Worm (Caenorhabditis elegans): ENCODE data around the gene F14F7.7.

Gene F14F7.7

DNA sequence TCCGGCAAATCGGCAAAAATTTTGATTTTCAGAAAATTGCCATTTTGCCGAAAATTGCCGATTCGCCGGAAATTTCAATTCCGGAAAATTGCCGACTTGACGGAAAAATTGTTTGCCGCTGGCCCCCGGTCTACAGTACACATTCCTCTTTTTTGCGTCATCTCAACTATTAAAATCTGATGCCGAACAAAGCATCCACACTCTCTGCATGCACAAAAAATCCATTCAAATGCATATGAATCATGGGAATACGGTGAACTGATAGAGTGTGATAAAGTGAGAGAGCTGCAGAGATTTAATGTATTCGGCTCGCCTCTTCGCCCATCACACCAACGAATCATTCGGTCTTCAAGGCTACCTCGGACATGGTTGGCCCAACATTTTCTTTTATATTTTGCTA is at the start of gene F14F7.7:
Gene F14F7.7, plus strand, starts transcription at position 354 of the 400 bp plus-strand sequence.
- TF ChIP-seq unc-62 (GFP tag; optimal IDR thresholded peaks at IDR 0.05), result no peak

ce11 chrIII:12987418-12987817 is 43.3 kb upstream of the F14F7.7 start, which contains the start of gene ZK1010.5:
ZK1010.5 (minus strand) TSS chrIII:12987518.
- no peak for TF ChIP-seq unc-62 (GFP tag; optimal IDR thresholded peaks at IDR 0.05)

DNA sequence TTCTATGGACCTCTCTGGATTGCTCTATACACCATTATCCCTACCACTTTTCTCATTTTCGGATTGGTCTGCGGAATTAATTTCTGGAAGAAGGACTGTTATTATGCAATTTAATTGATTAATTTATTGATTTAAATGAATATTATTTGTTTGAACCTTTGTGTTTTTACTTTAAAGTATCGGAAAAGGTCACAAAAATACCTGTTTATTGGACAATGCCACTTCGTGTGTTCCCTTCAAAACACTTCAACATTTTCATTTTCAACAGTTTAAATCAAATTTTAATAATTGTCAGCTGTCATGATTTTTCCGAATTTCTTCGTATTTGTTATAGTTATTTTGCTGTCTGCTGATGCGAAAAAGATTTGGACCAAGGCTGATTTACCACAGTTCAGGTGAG is 39.7 kb upstream of the F14F7.7 start, which contains the start of gene ZK1010.12:
Gene ZK1010.12, plus strand, starts transcription at position 301 of the 400 bp plus-strand sequence.
- no peak for TF ChIP-seq unc-62 (GFP tag; optimal IDR thresholded peaks at IDR 0.05)

DNA sequence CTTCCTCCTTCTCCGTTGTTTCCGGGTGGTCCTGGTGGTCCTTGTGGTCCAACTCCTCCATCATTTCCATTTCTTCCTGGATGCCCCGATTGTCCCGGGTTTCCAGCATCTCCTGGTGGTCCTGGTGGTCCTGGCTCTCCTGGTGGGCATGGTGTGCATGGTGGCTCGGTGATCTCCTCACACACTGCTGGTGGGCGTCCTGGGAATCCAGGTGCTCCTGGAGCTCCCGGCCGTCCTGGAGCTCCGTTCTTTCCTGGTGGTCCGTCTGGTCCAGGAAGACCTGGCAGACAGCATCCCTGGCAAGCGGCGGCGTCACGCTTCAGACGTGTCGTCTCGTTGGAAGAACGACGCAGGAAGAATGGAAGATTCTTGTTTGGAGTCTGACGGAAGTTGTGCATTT is 37.6 kb upstream of the F14F7.7 start:
- no peak for TF ChIP-seq unc-62 (GFP tag; optimal IDR thresholded peaks at IDR 0.05)

ce11 chrIII:12993607-12994006 is 37.1 kb upstream of the F14F7.7 start, which contains the start of gene col-97:
col-97 (minus strand) TSS chrIII:12993707.
- TF ChIP-seq unc-62 (GFP tag; optimal IDR thresholded peaks at IDR 0.05), result no peak

ce11 chrIII:12998252-12998651 is 32.5 kb upstream of the F14F7.7 start:
- TF ChIP-seq unc-62 (GFP tag; optimal IDR thresholded peaks at IDR 0.05), result no peak

DNA sequence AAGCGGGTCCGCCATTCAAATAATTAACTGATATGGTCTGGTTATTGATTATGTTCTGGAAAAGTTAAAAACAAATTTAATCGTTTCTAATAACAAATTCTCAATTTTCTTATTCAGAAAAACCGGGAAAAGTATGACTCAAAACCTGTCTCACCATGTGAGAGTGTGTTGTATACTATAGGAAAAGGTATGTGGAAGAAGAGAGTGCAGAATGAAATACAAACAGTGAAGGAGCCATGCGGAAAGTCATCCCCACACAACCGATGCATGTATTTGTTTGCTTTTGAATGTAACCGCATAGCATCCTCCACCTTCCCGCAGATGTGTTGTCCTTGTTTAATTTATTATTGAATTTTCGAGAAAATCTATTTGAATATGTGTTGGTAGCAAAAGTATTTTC is 30.2 kb upstream of the F14F7.7 start, which contains the start of gene ZK1010.8:
Gene ZK1010.8, minus strand, starts transcription at position 214 of the 400 bp plus-strand sequence.
- TF ChIP-seq unc-62 (GFP tag; optimal IDR thresholded peaks at IDR 0.05), result no peak

ce11 chrIII:13002098-13002497 is 28.6 kb upstream of the F14F7.7 start, which contains the start of gene ZK1010.10:
ZK1010.10 (plus strand) TSS chrIII:13002383.
- no peak for TF ChIP-seq unc-62 (GFP tag; optimal IDR thresholded peaks at IDR 0.05)

DNA sequence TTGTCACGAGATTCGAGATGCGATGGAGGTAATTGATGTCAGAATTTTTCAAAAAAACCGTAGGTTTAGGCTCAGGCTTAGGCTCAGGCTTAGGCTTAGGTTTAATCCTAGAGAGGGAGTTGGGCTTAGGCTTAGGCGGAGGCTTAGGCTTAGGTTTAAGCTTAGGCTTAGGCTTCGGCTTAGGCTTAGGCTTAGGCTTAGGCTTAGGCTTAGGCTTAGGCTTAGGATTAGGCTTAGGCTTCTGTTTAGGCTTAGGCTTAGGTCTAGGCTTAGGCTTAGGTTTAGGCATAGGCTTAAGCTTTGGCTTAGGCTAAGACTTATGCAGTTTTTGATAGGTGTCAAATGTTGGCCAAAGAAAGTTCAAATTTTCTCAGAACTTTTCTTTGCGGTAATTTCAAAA is 26.4 kb upstream of the F14F7.7 start:
- no peak for TF ChIP-seq unc-62 (GFP tag; optimal IDR thresholded peaks at IDR 0.05)

DNA sequence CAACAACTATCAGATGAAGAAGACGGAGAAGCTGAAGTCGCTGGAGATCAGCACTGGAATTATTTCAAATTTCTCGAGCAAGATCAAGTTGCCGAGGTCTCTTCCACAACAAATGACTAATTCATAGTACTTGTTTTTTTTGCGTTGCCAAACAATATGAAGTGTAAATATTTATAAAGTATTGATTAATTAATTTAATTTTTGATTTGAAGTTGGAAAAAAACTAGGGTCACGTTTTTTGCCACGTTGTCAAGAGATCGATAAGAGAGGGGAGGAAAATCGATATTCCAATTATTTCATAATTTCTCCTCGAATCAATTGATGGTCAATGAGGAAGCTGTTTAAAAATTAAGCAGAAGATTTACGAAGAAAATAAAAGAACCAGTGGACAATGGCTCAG is 25.5 kb upstream of the F14F7.7 start, which contains the start of gene snf-7:
Gene snf-7, plus strand, starts transcription at position 301 of the 400 bp plus-strand sequence.
- TF ChIP-seq unc-62 (GFP tag; optimal IDR thresholded peaks at IDR 0.05), result no peak

DNA sequence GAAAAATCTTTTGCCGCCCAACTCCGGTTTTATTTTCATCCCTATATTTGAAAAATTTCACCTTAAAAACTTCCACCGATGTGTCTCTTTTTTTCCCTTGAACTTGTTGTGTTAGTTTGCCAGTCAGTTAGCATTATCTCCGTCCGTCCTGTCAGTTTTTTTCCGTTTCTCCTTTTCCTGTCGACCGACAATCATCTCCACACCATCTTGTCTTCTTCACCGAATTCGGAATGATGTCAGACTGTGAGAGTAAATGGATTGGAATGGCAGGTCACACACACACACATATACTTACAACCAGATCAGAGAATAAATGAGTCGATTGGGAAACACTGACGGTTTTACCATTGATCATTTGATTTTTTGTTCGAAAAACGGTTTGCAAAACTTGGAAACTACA is 18.8 kb upstream of the F14F7.7 start:
- TF ChIP-seq unc-62 (GFP tag; optimal IDR thresholded peaks at IDR 0.05), result no peak

ce11 chrIII:13013912-13014311 is 16.8 kb upstream of the F14F7.7 start:
- TF ChIP-seq unc-62 (GFP tag; optimal IDR thresholded peaks at IDR 0.05), result no peak

DNA sequence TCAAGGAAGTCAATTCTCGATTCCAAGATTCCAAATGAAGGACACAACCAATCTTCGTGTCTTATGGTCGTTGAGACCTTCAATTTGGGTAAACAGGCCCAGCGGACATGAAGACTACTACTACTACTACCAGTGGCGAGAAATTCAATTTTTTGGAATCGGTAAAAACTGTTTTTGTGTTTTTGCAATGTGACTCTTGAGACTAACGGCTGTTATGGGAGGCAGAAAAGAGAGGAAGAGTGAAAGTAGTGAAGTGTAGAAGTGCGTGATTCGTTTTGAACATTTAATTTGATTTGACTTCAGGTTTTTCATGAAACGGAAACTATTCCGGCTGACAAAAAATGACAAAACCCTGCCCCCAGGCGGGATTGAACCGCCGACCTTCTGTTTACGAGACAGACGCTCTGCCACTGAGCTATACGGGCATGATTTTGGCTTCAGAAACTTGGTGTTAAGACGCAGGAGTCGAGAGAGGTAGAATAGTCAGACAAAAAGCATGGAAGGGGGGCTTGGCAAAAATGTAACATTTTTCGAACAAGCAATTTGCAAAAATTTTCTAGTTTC is 14.9 kb upstream of the F14F7.7 start:
- no peak for TF ChIP-seq unc-62 (GFP tag; optimal IDR thresholded peaks at IDR 0.05)

ce11 chrIII:13018619-13019018 is 12.1 kb upstream of the F14F7.7 start, which contains the start of gene col-98:
col-98 (plus strand) TSS chrIII:13019008.
- no peak for TF ChIP-seq unc-62 (GFP tag; optimal IDR thresholded peaks at IDR 0.05)

DNA sequence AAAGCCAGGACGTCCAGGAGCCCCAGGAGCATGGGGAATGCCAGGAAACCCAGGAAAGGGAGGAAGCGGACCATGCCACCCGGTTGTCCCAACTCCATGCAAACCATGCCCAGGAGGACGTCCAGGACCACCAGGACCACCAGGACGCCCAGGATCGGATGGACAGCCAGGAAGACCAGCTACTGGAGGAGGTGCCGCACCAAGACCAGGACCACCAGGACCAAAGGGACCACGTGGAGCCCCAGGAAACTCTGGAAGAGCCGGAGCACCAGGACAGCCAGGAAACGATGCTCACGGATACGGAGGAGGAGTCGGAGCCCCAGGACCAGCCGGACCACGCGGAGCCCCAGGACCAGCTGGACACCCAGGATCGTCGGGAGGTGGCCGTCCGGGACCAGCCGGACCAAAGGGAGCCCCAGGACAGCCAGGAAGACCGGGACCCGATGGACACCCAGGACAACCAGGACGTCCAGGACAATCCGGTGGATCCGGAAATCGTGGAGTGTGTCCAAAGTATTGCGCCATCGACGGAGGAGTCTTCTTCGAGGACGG is 11.1 kb upstream of the F14F7.7 start:
- TF ChIP-seq unc-62 (GFP tag; optimal IDR thresholded peaks at IDR 0.05), result no peak

DNA sequence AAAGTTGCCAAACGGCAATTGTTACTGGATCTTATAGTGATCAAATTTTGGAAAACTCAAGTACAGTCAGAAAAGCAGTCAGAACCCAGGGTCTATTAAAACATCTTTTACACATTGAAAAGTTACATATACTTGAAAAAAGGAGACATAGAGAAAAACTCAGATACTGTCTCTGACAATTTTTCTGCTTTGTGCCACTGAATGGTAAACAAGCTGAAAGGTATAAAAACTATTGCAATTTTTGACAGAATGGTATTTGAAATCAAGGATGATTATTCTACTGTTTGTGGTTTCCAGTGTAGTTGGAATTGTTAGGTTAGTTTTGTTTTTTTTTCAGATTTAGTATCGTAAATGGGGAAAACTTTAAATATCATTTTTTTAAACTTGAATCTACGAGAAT is 10.0 kb upstream of the F14F7.7 start, which contains the start of gene cyp-13A11:
Gene cyp-13A11, plus strand, starts transcription at position 266 of the 400 bp plus-strand sequence.
- no peak for TF ChIP-seq unc-62 (GFP tag; optimal IDR thresholded peaks at IDR 0.05)

ce11 chrIII:13024281-13024680 is 6.4 kb upstream of the F14F7.7 start, which contains the start of gene cyp-13A12:
cyp-13A12 (plus strand) TSS chrIII:13024547.
- no peak for TF ChIP-seq unc-62 (GFP tag; optimal IDR thresholded peaks at IDR 0.05)

Data from whole organism, dauer.